Fruit fly (Drosophila melanogaster) whole organism, pupa: ENCODE data around the gene CG32755.

ENCODE experiments used
- CG14655 ChIP-seq: fragments of 200-800 bp; sonication (Bioruptor generic); optimal IDR thresholded peaks from 3 replicates; lab custom pipeline; 2017; ENCODE audit warnings: mild to moderate bottlenecking, missing biosample characterization, missing genetic modification reagents, missing genetic modification characterization
- CG8159 ChIP-seq: fragments of 200-800 bp; sonication (Bioruptor generic); optimal IDR thresholded peaks from 3 replicates; lab custom pipeline; 2018; ENCODE audit warnings: missing biosample characterization, mild to moderate bottlenecking, missing genetic modification characterization, moderate library complexity
- CG8301 ChIP-seq: fragments of 200-800 bp; sonication (Bioruptor generic); optimal IDR thresholded peaks from 2 replicates; lab custom pipeline; 2018; ENCODE audit warnings: missing biosample characterization, mild to moderate bottlenecking, missing genetic modification characterization

DNA sequence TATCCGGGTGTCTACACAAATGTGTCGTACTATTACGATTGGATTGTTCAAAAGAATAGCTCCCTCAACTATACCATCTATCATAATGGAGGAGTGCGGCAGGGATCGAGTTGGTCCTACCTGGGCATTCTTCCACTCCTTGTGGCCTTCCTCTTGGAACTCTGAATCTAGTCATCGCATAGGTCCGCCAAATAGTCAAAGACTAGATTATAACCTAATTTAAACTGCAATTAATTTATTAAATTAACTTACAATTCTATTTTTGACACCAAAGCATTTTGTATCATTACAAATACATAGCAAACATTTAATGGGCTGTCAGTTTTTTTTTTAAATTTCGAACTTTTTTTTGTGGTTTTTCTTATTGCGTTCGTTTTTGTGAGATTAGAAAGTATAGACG lies at the start of gene CG32755:
- TF ChIP-seq CG8301 (tag; lab: Kevin White, UChicago), result no peak
- TF ChIP-seq CG8159 (tag; lab: Kevin White, UChicago), result no peak
- no peak for TF ChIP-seq CG14655
